Worm (Caenorhabditis elegans) whole organism, young adult: ENCODE data around the gene ndub-2.

Experiments
- B0261.1 ChIP-seq: sonication (generic microtip); optimal IDR thresholded peaks from 2 replicates; lab custom pipeline; 2016; ENCODE audit warnings: mild to moderate bottlenecking, missing genetic modification characterization, moderate library complexity, missing compliant biosample characterization
- Y79H2A.3 ChIP-seq: fragments of 200-800 bp; sonication (Bioruptor generic); conservative IDR thresholded peaks from 2 replicates; pipeline ENCODE4 v1.3.6; 2022; ENCODE audit warnings: missing genetic modification reagents, missing genetic modification characterization, missing compliant biosample characterization
- ceh-58 ChIP-seq: fragments of 200-800 bp; sonication (Bioruptor generic); IDR thresholded peaks from 2 replicates; pipeline ENCODE4 v1.3.6; 2022; ENCODE audit warnings: missing genetic modification characterization, missing compliant biosample characterization
- egl-18 ChIP-seq: fragments of 200-800 bp; sonication (Bioruptor generic); IDR thresholded peaks from 2 replicates; pipeline ENCODE4 v1.3.6; 2022; ENCODE audit warnings: missing genetic modification reagents, missing genetic modification characterization, missing compliant biosample characterization
- him-1 ChIP-seq: sonication (generic microtip); optimal IDR thresholded peaks from 2 replicates; lab custom pipeline; 2016; ENCODE audit warnings: missing genotype, missing genetic modification reagents, missing genetic modification characterization, missing compliant biosample characterization
- hlh-26 ChIP-seq: fragments of 200-800 bp; sonication (Bioruptor generic); conservative IDR thresholded peaks from 2 replicates; pipeline ENCODE4 v1.3.6; 2022; ENCODE audit warnings: missing genetic modification reagents, missing genetic modification characterization, missing compliant biosample characterization
- lag-1 ChIP-seq: fragments of 200-800 bp; sonication (Bioruptor generic); IDR thresholded peaks from 2 replicates; pipeline ENCODE4 v1.3.6; 2022; ENCODE audit warnings: missing genetic modification reagents, missing genetic modification characterization, missing compliant biosample characterization
- let-607 ChIP-seq, 2 experiments: fragments of 200-800 bp in 1 of 2; sonication (Bioruptor generic) in 1 of 2; sonication (generic microtip) in 1 of 2; optimal IDR thresholded peaks; 2 replicates each; lab custom pipeline; 2016 to 2018; ENCODE audit warnings: mild to moderate bottlenecking in 2 of 2, missing compliant biosample characterization in 2 of 2, missing genetic modification characterization in 2 of 2, moderate library complexity in 2 of 2, missing genotype in 1 of 2
- pha-4 ChIP-seq: fragments of 150-350 bp; sonication (generic microtip); optimal IDR thresholded peaks from 2 replicates; lab custom pipeline; 2014; ENCODE audit warnings: missing biosample characterization, missing genetic modification reagents, missing genetic modification characterization
- unc-62 ChIP-seq: fragments of 150-350 bp; optimal IDR thresholded peaks from 2 replicates; lab custom pipeline; 2014; ENCODE audit warnings: missing biosample characterization, missing genetic modification reagents, missing genetic modification characterization
- ztf-22 ChIP-seq: fragments of 200-800 bp; sonication (Bioruptor generic); optimal IDR thresholded peaks from 2 replicates; lab custom pipeline; 2018; ENCODE audit warnings: mild to moderate bottlenecking, missing genetic modification characterization, moderate library complexity, missing compliant biosample characterization

- TF ChIP-seq let-607 (tag; optimal IDR thresholded peaks at IDR 0.05; lab: Kevin White, UChicago) (peak in 1 of 2 experiments; percentile 23), unc-62 (GFP tag; lab: Kevin White, UChicago) (no peak), B0261.1 (tag; lab: Kevin White, UChicago) (no peak), ztf-22 (no peak), egl-18 (GFP tag; lab: Robert Waterston, UW) (no peak), hlh-26 (GFP tag; lab: Robert Waterston, UW) (no peak), Y79H2A.3 (GFP tag; lab: Robert Waterston, UW) (no peak), ceh-58 (GFP tag; lab: Robert Waterston, UW) (no peak), him-1 (peak; percentile 46), lag-1 (no peak), pha-4 (tag; lab: Kevin White, UChicago) (no peak)
These were observed 26.6 kb upstream of the ndub-2 start, which contains the start of the genes szy-20 and C18E9.5 for ce11 chrII:8969251-8970183.
